Worm (Caenorhabditis elegans) whole organism, mixed stage, embryonic: Measurements from ENCODE around the gene Y57G11C.20.

Experiments used
- blmp-1 ChIP-seq: fragments of 150-350 bp; optimal IDR thresholded peaks from 2 replicates; lab custom pipeline; 2014; ENCODE audit warnings: missing biosample characterization, missing genetic modification characterization
- elt-3 ChIP-seq: fragments of 150-350 bp; optimal IDR thresholded peaks from 2 replicates; lab custom pipeline; 2014; ENCODE audit warnings: missing biosample characterization, missing genetic modification characterization
- nhr-237 ChIP-seq: fragments of 150-350 bp; optimal IDR thresholded peaks from 2 replicates; lab custom pipeline; 2014; ENCODE audit warnings: missing biosample characterization, missing genetic modification characterization
- nhr-28 ChIP-seq: fragments of 150-350 bp; optimal IDR thresholded peaks from 2 replicates; lab custom pipeline; 2014; ENCODE audit warnings: missing biosample characterization, missing genetic modification characterization
- unc-62 ChIP-seq: fragments of 150-350 bp; optimal IDR thresholded peaks from 2 replicates; lab custom pipeline; 2014; ENCODE audit warnings: missing biosample characterization, missing genetic modification reagents, missing genetic modification characterization
- ztf-11 ChIP-seq: fragments of 150-350 bp; optimal IDR thresholded peaks from 2 replicates; lab custom pipeline; 2014; ENCODE audit warnings: missing biosample characterization, missing genetic modification characterization

- TF ChIP-seq unc-62 (GFP tag; lab: Kevin White, UChicago), result no peak
- TF ChIP-seq nhr-28, result no peak
- no peak for TF ChIP-seq blmp-1 (tag; lab: Kevin White, UChicago)
- TF ChIP-seq elt-3, result no peak
- TF ChIP-seq nhr-237, result no peak
- no peak for TF ChIP-seq ztf-11 (tag; lab: Kevin White, UChicago)
These were observed 9.6 kb upstream of the Y57G11C.20 start for ce11 chrIV:14833537-14833936.
